Fruit fly (Drosophila melanogaster) whole organism, prepupa: ENCODE measurements around the gene Ns3.

Experiments used
- CG10631 ChIP-seq: fragments of 200-800 bp; sonication (Bioruptor generic); optimal IDR thresholded peaks from 2 replicates; lab custom pipeline; 2016; ENCODE audit warnings: missing biosample characterization, missing genetic modification characterization
- CG16779 ChIP-seq: fragments of 200-800 bp; sonication (Bioruptor generic); optimal IDR thresholded peaks from 3 replicates; lab custom pipeline; 2017; ENCODE audit warnings: missing biosample characterization, mild to moderate bottlenecking, missing genetic modification characterization
- CG7368 ChIP-seq: fragments of 200-800 bp; sonication (Bioruptor generic); optimal IDR thresholded peaks from 3 replicates; lab custom pipeline; 2016; ENCODE audit warnings: missing biosample characterization, missing genetic modification characterization
- Eip78C ChIP-seq: fragments of 200-800 bp; sonication (Bioruptor generic); peaks from one replicate; lab custom pipeline; 2016; ENCODE audit warnings: missing biosample characterization, missing genetic modification characterization
- Eip93F ChIP-seq: fragments of 200-800 bp; sonication (Bioruptor generic); optimal IDR thresholded peaks from 2 replicates; lab custom pipeline; 2016; ENCODE audit warnings: missing biosample characterization, mild to moderate bottlenecking, missing genetic modification characterization
- Hr39 ChIP-seq: fragments of 200-800 bp; sonication (Bioruptor generic); optimal IDR thresholded peaks from 2 replicates; lab custom pipeline; 2016; ENCODE audit warnings: missing biosample characterization, missing genetic modification characterization
- OdsH ChIP-seq: fragments of 200-800 bp; sonication (Bioruptor generic); optimal IDR thresholded peaks from 3 replicates; lab custom pipeline; 2016; ENCODE audit warnings: missing biosample characterization, missing genetic modification characterization
- Sox14 ChIP-seq: fragments of 200-800 bp; sonication (Bioruptor generic); optimal IDR thresholded peaks from 3 replicates; lab custom pipeline; 2016; ENCODE audit warnings: missing biosample characterization, missing genetic modification characterization
- acj6 ChIP-seq: fragments of 200-800 bp; sonication (Bioruptor generic); optimal IDR thresholded peaks from 3 replicates; lab custom pipeline; 2016; ENCODE audit warnings: missing biosample characterization, missing genetic modification characterization
- dac ChIP-seq: fragments of 200-800 bp; sonication (Bioruptor generic); optimal IDR thresholded peaks from 2 replicates; lab custom pipeline; 2017; ENCODE audit warnings: missing biosample characterization, mild to moderate bottlenecking, missing genetic modification characterization
- net ChIP-seq: fragments of 200-800 bp; sonication (Bioruptor generic); optimal IDR thresholded peaks from 3 replicates; lab custom pipeline; 2016; ENCODE audit warnings: missing biosample characterization, missing genetic modification characterization
- ss ChIP-seq, 2 experiments: fragments of 200-800 bp; sonication (Bioruptor generic); optimal IDR thresholded peaks; 2 replicates in 1 of 2; 3 replicates in 1 of 2; lab custom pipeline; 2017 to 2018; ENCODE audit warnings: mild to moderate bottlenecking in 2 of 2, missing biosample characterization in 2 of 2, missing genetic modification characterization in 2 of 2, moderate library complexity in 1 of 2

- TF ChIP-seq OdsH (GFP tag; lab: Kevin White, UChicago) (no peak), Sox14 (GFP tag; lab: Kevin White, UChicago) (no peak), CG16779 (tag; lab: Kevin White, UChicago) (no peak), acj6 (no peak), Eip93F (GFP tag; lab: Kevin White, UChicago) (no peak), CG7368 (no peak), Hr39 (GFP tag; lab: Kevin White, UChicago) (no peak), CG10631 (GFP tag; lab: Kevin White, UChicago) (no peak), ss (GFP tag; optimal IDR thresholded peaks at IDR 0.05; lab: Kevin White, UChicago) (no peak), net (GFP tag; lab: Kevin White, UChicago) (no peak), Eip78C (GFP tag; lab: Kevin White, UChicago) (no peak), dac (GFP tag; lab: Kevin White, UChicago) (no peak)
These were observed 7.1 kb downstream of the Ns3 start, which contains the start of gene CG14785 for dm6 chrX:1456954-1457353.
